Worm (Caenorhabditis elegans): ENCODE results near the gene ZK1098.12.

DNA sequence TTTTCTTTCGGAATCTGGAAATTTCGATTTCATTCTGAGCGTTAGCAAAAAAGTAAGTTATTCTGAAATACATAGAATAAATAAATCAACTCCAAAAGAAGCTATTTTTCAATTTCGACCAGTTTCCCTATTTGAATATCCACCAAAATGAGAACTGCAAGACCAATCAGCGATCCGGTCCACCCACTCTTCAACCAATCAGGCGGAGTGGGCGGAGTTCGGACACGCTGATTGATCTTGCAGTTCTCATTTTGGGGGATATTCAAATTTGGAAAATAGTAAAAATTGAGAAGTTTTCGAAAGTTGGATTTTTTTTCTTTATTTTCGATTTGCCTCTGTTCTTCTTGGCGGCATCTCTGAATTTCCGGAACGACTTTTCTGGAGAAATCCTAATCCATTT is 25.9 kb downstream of the ZK1098.12 start:
- TF ChIP-seq nhr-237 (tag; optimal IDR thresholded peaks at IDR 0.05) (no peak), zag-1 (tag; optimal IDR thresholded peaks at IDR 0.05) (no peak), ama-1 (optimal IDR thresholded peaks at IDR 0.05) (no peak), elt-1 (tag; optimal IDR thresholded peaks at IDR 0.05) (no peak), skn-1 (tag; optimal IDR thresholded peaks at IDR 0.05) (no peak), lsy-2 (tag; optimal IDR thresholded peaks at IDR 0.05) (peak in 1 of 2 experiments; percentile 48), ztf-11 (tag; optimal IDR thresholded peaks at IDR 0.05) (no peak)
